Worm (Caenorhabditis elegans) whole organism, early embryonic: Measurements from ENCODE around the gene emc-6.

ENCODE experiments used
- aly-1 ChIP-seq: sonication (generic microtip); optimal IDR thresholded peaks from 2 replicates; lab custom pipeline; 2016; ENCODE audit warnings: missing genetic modification characterization, missing compliant biosample characterization
- ama-1 ChIP-seq: fragments of 150-350 bp; optimal IDR thresholded peaks from 2 replicates; lab custom pipeline; 2014
- ceh-13 ChIP-seq: fragments of 200-800 bp; sonication (Bioruptor generic); optimal IDR thresholded peaks from 2 replicates; lab custom pipeline; 2018; ENCODE audit warnings: mild to moderate bottlenecking, missing genetic modification characterization, missing compliant biosample characterization
- ceh-36 ChIP-seq: sonication (generic microtip); optimal IDR thresholded peaks from 2 replicates; lab custom pipeline; 2016; ENCODE audit warnings: missing genetic modification characterization, inconsistent platforms, missing compliant biosample characterization
- ets-7 ChIP-seq: sonication (generic microtip); optimal IDR thresholded peaks from 2 replicates; lab custom pipeline; 2016; ENCODE audit warnings: missing genotype, missing genetic modification characterization, missing compliant biosample characterization
- hmbx-1 ChIP-seq: sonication (generic microtip); optimal IDR thresholded peaks from 2 replicates; lab custom pipeline; 2016; ENCODE audit warnings: mild to moderate bottlenecking, missing genetic modification characterization, missing compliant biosample characterization
- hmg-4 ChIP-seq: fragments of 200-800 bp; sonication (Bioruptor generic); optimal IDR thresholded peaks from 2 replicates; lab custom pipeline; 2018; ENCODE audit warnings: mild to moderate bottlenecking, missing genetic modification characterization, missing compliant biosample characterization
- pes-1 ChIP-seq: fragments of 200-800 bp; sonication (Bioruptor generic); IDR thresholded peaks from 2 replicates; pipeline ENCODE4 v1.3.6; 2022; ENCODE audit warnings: missing genetic modification reagents, missing genetic modification characterization, missing compliant biosample characterization
- scrt-1 ChIP-seq: fragments of 200-800 bp; sonication (Bioruptor generic); IDR thresholded peaks from 2 replicates; pipeline ENCODE4 v1.3.6; 2022; ENCODE audit warnings: missing genetic modification characterization, missing compliant biosample characterization
- tbx-11 ChIP-seq: fragments of 200-800 bp; sonication (Bioruptor generic); IDR thresholded peaks from 2 replicates; pipeline ENCODE4 v1.3.6; 2022; ENCODE audit warnings: missing genetic modification characterization, missing compliant biosample characterization

ce11 chrIV:7723555-7723954 lies 14.0 kb upstream of the emc-6 start:
- TF ChIP-seq scrt-1 (GFP tag; lab: Robert Waterston, UW) (no peak), ama-1 (lab: Kevin White, UChicago) (no peak), aly-1 (tag; lab: Kevin White, UChicago) (no peak), hmbx-1 (tag; lab: Kevin White, UChicago) (no peak), ets-7 (tag; lab: Kevin White, UChicago) (no peak), hmg-4 (no peak), tbx-11 (GFP tag; lab: Robert Waterston, UW) (no peak), pes-1 (GFP tag; lab: Robert Waterston, UW) (no peak), ceh-36 (tag; lab: Kevin White, UChicago) (no peak), ceh-13 (GFP tag; lab: Kevin White, UChicago) (no peak)
